Fruit fly (Drosophila melanogaster) whole organism, embryonic: ENCODE data around the gene Mdr65.
A peak's percentile ranks its signal among the peaks of the same experiment; 100 is the strongest.

Source experiments
- Bdp1 ChIP-seq: fragments of 200-800 bp; sonication (Bioruptor generic); optimal IDR thresholded peaks from 3 replicates; lab custom pipeline; 2016; ENCODE audit warnings: missing biosample characterization, missing genetic modification characterization
- BtbVII ChIP-seq: fragments of 200-800 bp; sonication (Bioruptor generic); optimal IDR thresholded peaks from 3 replicates; lab custom pipeline; 2017; ENCODE audit warnings: missing biosample characterization, mild to moderate bottlenecking, missing genetic modification characterization
- CG1024 ChIP-seq: fragments of 200-800 bp; sonication (Bioruptor generic); IDR thresholded peaks from 2 replicates; pipeline ENCODE4 v1.3.6; 2022; ENCODE audit warnings: missing biosample characterization, missing genetic modification characterization
- CG10321 ChIP-seq: fragments of 200-800 bp; sonication (Bioruptor generic); IDR thresholded peaks from 2 replicates; pipeline ENCODE4 v1.3.6; 2022; ENCODE audit warnings: missing biosample characterization, missing genetic modification characterization
- CG10431 ChIP-seq: fragments of 200-800 bp; sonication (Bioruptor generic); optimal IDR thresholded peaks from 3 replicates; lab custom pipeline; 2018; ENCODE audit warnings: missing biosample characterization, mild to moderate bottlenecking, missing genetic modification characterization
- CG1233 ChIP-seq: fragments of 200-800 bp; sonication (Bioruptor generic); optimal IDR thresholded peaks from 4 replicates; lab custom pipeline; 2018; ENCODE audit warnings: missing biosample characterization, mild to moderate bottlenecking, missing genetic modification characterization
- CG13624 ChIP-seq: fragments of 200-800 bp; sonication (Bioruptor generic); optimal IDR thresholded peaks from 2 replicates; lab custom pipeline; 2016; ENCODE audit warnings: missing biosample characterization, missing genetic modification characterization
- CG16863 ChIP-seq: fragments of 200-800 bp; sonication (Bioruptor generic); optimal IDR thresholded peaks from 3 replicates; lab custom pipeline; 2016; ENCODE audit warnings: missing biosample characterization, missing genetic modification characterization
- CG17328 ChIP-seq: fragments of 200-800 bp; sonication (Bioruptor generic); IDR thresholded peaks from 2 replicates; pipeline ENCODE4 v1.3.6; 2022; ENCODE audit warnings: missing biosample characterization, missing genetic modification characterization
- CG1792 ChIP-seq: fragments of 200-800 bp; sonication (Bioruptor generic); optimal IDR thresholded peaks from 2 replicates; lab custom pipeline; 2016; ENCODE audit warnings: missing biosample characterization, missing genetic modification characterization
- CG2678 ChIP-seq: fragments of 200-800 bp; sonication (Bioruptor generic); optimal IDR thresholded peaks from 3 replicates; lab custom pipeline; 2019; ENCODE audit warnings: missing biosample characterization, mild to moderate bottlenecking, missing genetic modification characterization, moderate library complexity
- CG34224 ChIP-seq: fragments of 200-800 bp; sonication (Bioruptor generic); IDR thresholded peaks from 3 replicates; pipeline ENCODE4 v1.3.6; 2022; ENCODE audit warnings: missing biosample characterization, missing genetic modification characterization; ENCODE audit not compliant: partially characterized antibody
- CG5245 ChIP-seq: fragments of 200-800 bp; sonication (Bioruptor generic); optimal IDR thresholded peaks from 3 replicates; lab custom pipeline; 2016; ENCODE audit warnings: missing biosample characterization, missing genetic modification characterization
- CG6689 ChIP-seq: fragments of 200-800 bp; sonication (Bioruptor generic); IDR thresholded peaks from 2 replicates; pipeline ENCODE4 v1.3.6; 2022; ENCODE audit warnings: missing biosample characterization, missing genetic modification characterization
- CG6813 ChIP-seq: fragments of 200-800 bp; sonication (Bioruptor generic); optimal IDR thresholded peaks from 2 replicates; lab custom pipeline; 2017; ENCODE audit warnings: missing biosample characterization, missing genetic modification characterization, mild to moderate bottlenecking, moderate library complexity, missing genetic modification reagents
- CG6854 ChIP-seq: fragments of 200-800 bp; sonication (Bioruptor generic); optimal IDR thresholded peaks from 3 replicates; lab custom pipeline; 2017; ENCODE audit warnings: missing biosample characterization, mild to moderate bottlenecking, missing genetic modification characterization
- CG7357 ChIP-seq: fragments of 200-800 bp; sonication (Bioruptor generic); IDR thresholded peaks from 3 replicates; pipeline ENCODE4 v1.3.6; 2022; ENCODE audit warnings: missing biosample characterization, missing genetic modification characterization
- CG8281 ChIP-seq: fragments of 200-800 bp; sonication (Bioruptor generic); optimal IDR thresholded peaks from 2 replicates; lab custom pipeline; 2018; ENCODE audit warnings: missing biosample characterization, mild to moderate bottlenecking, missing genetic modification characterization, moderate library complexity
- CG9437 ChIP-seq: fragments of 200-800 bp; sonication (Bioruptor generic); optimal IDR thresholded peaks from 2 replicates; lab custom pipeline; 2018; ENCODE audit warnings: missing biosample characterization, mild to moderate bottlenecking, missing genetic modification characterization
- Chrac-16 ChIP-seq: fragments of 200-800 bp; sonication (Bioruptor generic); optimal IDR thresholded peaks from 3 replicates; lab custom pipeline; 2016; ENCODE audit warnings: missing biosample characterization, missing genetic modification characterization
- CrebB ChIP-seq: fragments of 200-800 bp; sonication (Bioruptor generic); optimal IDR thresholded peaks from 3 replicates; lab custom pipeline; 2018; ENCODE audit warnings: missing biosample characterization, mild to moderate bottlenecking, missing genetic modification characterization
- Elba2 ChIP-seq: fragments of 200-800 bp; sonication (Bioruptor generic); optimal IDR thresholded peaks from 3 replicates; lab custom pipeline; 2016; ENCODE audit warnings: missing biosample characterization, missing genetic modification characterization
- Lpt ChIP-seq: fragments of >200 bp; optimal IDR thresholded peaks from 2 replicates; lab custom pipeline; 2018; ENCODE audit warnings: missing biosample characterization, missing genetic modification characterization
- Oaz ChIP-seq: fragments of 200-800 bp; sonication (Bioruptor generic); IDR thresholded peaks from 2 replicates; pipeline ENCODE4 v1.3.6; 2022; ENCODE audit warnings: missing biosample characterization, missing genetic modification characterization
- Side ChIP-seq: fragments of 200-800 bp; sonication (Bioruptor generic); optimal IDR thresholded peaks from 2 replicates; lab custom pipeline; 2016; ENCODE audit warnings: missing biosample characterization, missing genetic modification characterization
- Spps ChIP-seq: fragments of 200-800 bp; sonication (Bioruptor generic); optimal IDR thresholded peaks from 2 replicates; lab custom pipeline; 2018; ENCODE audit warnings: missing biosample characterization, mild to moderate bottlenecking, missing genetic modification characterization
- Sry-β ChIP-seq: fragments of 200-800 bp; sonication (Bioruptor generic); optimal IDR thresholded peaks from 2 replicates; lab custom pipeline; 2018; ENCODE audit warnings: missing biosample characterization, mild to moderate bottlenecking, missing genetic modification characterization, moderate library complexity
- Taf1 ChIP-seq: fragments of 200-800 bp; sonication (Bioruptor generic); IDR thresholded peaks from 2 replicates; pipeline ENCODE4 v1.3.6; 2022; ENCODE audit warnings: missing biosample characterization, missing genetic modification characterization
- Xbp1 ChIP-seq: fragments of 200-800 bp; sonication (Bioruptor generic); optimal IDR thresholded peaks from 3 replicates; lab custom pipeline; 2016; ENCODE audit warnings: missing biosample characterization, mild to moderate bottlenecking, missing genetic modification characterization
- YL-1 ChIP-seq: fragments of 200-800 bp; sonication (Bioruptor generic); optimal IDR thresholded peaks from 3 replicates; lab custom pipeline; 2017; ENCODE audit warnings: missing biosample characterization, mild to moderate bottlenecking, missing genetic modification characterization
- amos ChIP-seq: fragments of 200-800 bp; sonication (Bioruptor generic); IDR thresholded peaks from 2 replicates; pipeline ENCODE4 v1.3.6; 2022; ENCODE audit warnings: missing biosample characterization, missing genetic modification characterization; ENCODE audit not compliant: partially characterized antibody
- ap ChIP-seq: fragments of 200-800 bp; sonication (Bioruptor generic); IDR thresholded peaks from 2 replicates; pipeline ENCODE4 v1.3.6; 2022; ENCODE audit warnings: missing biosample characterization, missing genetic modification characterization
- bowl ChIP-seq: fragments of 200-800 bp; sonication (Bioruptor generic); IDR thresholded peaks from 2 replicates; pipeline ENCODE4 v1.3.6; 2022; ENCODE audit warnings: missing biosample characterization, missing genetic modification characterization
- cwo ChIP-seq: fragments of 200-800 bp; sonication (Bioruptor generic); optimal IDR thresholded peaks from 3 replicates; lab custom pipeline; 2017; ENCODE audit warnings: missing biosample characterization, missing genetic modification characterization, mild to moderate bottlenecking, moderate library complexity, missing genetic modification reagents
- dati ChIP-seq: fragments of 200-800 bp; sonication (Bioruptor generic); IDR thresholded peaks from 2 replicates; pipeline ENCODE4 v1.3.6; 2022; ENCODE audit warnings: missing biosample characterization, missing genetic modification characterization
- dpn ChIP-seq, 2 experiments: fragments of 200-800 bp; sonication (Bioruptor generic); optimal IDR thresholded peaks; 3 replicates each; lab custom pipeline; 2016; ENCODE audit warnings: missing biosample characterization in 2 of 2, missing genetic modification characterization in 2 of 2
- gce ChIP-seq: fragments of 200-800 bp; sonication (Bioruptor generic); IDR thresholded peaks from 3 replicates; pipeline ENCODE4 v1.3.6; 2022; ENCODE audit warnings: missing biosample characterization, missing genetic modification characterization
- gem ChIP-seq: fragments of 200-800 bp; sonication (Bioruptor generic); optimal IDR thresholded peaks from 2 replicates; lab custom pipeline; 2019; ENCODE audit warnings: missing biosample characterization, mild to moderate bottlenecking, missing genetic modification characterization, moderate library complexity
- gfzf ChIP-seq: fragments of 200-800 bp; sonication (Bioruptor generic); optimal IDR thresholded peaks from 2 replicates; lab custom pipeline; 2016; ENCODE audit warnings: missing biosample characterization, mild to moderate bottlenecking, missing genetic modification characterization, moderate library complexity
- kah ChIP-seq: fragments of 200-800 bp; sonication (Bioruptor generic); optimal IDR thresholded peaks from 2 replicates; lab custom pipeline; 2018; ENCODE audit warnings: missing biosample characterization, mild to moderate bottlenecking, missing genetic modification characterization
- lmd ChIP-seq: fragments of 200-800 bp; sonication (Bioruptor generic); IDR thresholded peaks from 2 replicates; pipeline ENCODE4 v1.3.6; 2022; ENCODE audit warnings: missing biosample characterization, missing genetic modification characterization
- maf-S ChIP-seq: fragments of 200-800 bp; sonication (Bioruptor generic); optimal IDR thresholded peaks from 2 replicates; lab custom pipeline; 2016; ENCODE audit warnings: missing biosample characterization, missing genetic modification characterization
- sc ChIP-seq, 3 experiments: fragments of >200 bp in 2 of 3; fragments of 200-800 bp in 1 of 3; sonication (Bioruptor generic) in 1 of 3; optimal IDR thresholded peaks; 2 replicates in 2 of 3; 3 replicates in 1 of 3; lab custom pipeline; 2017; ENCODE audit warnings: mild to moderate bottlenecking in 1 of 3, missing biosample characterization in 1 of 3, missing genetic modification characterization in 1 of 3, missing genetic modification reagents in 1 of 3
- slbo ChIP-seq: fragments of 200-800 bp; sonication (Bioruptor generic); IDR thresholded peaks from 2 replicates; pipeline ENCODE4 v1.3.6; 2022; ENCODE audit warnings: missing biosample characterization, missing genetic modification characterization
- slou ChIP-seq: fragments of 200-800 bp; sonication (Bioruptor generic); optimal IDR thresholded peaks from 3 replicates; lab custom pipeline; 2016; ENCODE audit warnings: missing biosample characterization, missing genetic modification characterization
- sqz ChIP-seq: fragments of 200-800 bp; sonication (Bioruptor generic); optimal IDR thresholded peaks from 3 replicates; lab custom pipeline; 2018; ENCODE audit warnings: missing biosample characterization, mild to moderate bottlenecking, missing genetic modification characterization
- tin ChIP-seq: fragments of 200-800 bp; sonication (Bioruptor generic); optimal IDR thresholded peaks from 3 replicates; lab custom pipeline; 2016; ENCODE audit warnings: missing biosample characterization, missing genetic modification characterization
- twi ChIP-seq: fragments of 200-800 bp; optimal IDR thresholded peaks from 2 replicates; lab custom pipeline; 2019; ENCODE audit warnings: missing biosample characterization, mild to moderate bottlenecking, missing genetic modification characterization, moderate library complexity
- tx ChIP-seq: fragments of 200-800 bp; sonication (Bioruptor generic); optimal IDR thresholded peaks from 2 replicates; lab custom pipeline; 2016; ENCODE audit warnings: missing biosample characterization, missing genetic modification characterization
- vvl ChIP-seq: fragments of 200-800 bp; sonication (Bioruptor generic); IDR thresholded peaks from 2 replicates; pipeline ENCODE4 v1.3.6; 2022; ENCODE audit warnings: missing biosample characterization, missing genetic modification characterization

Gene Mdr65

DNA sequence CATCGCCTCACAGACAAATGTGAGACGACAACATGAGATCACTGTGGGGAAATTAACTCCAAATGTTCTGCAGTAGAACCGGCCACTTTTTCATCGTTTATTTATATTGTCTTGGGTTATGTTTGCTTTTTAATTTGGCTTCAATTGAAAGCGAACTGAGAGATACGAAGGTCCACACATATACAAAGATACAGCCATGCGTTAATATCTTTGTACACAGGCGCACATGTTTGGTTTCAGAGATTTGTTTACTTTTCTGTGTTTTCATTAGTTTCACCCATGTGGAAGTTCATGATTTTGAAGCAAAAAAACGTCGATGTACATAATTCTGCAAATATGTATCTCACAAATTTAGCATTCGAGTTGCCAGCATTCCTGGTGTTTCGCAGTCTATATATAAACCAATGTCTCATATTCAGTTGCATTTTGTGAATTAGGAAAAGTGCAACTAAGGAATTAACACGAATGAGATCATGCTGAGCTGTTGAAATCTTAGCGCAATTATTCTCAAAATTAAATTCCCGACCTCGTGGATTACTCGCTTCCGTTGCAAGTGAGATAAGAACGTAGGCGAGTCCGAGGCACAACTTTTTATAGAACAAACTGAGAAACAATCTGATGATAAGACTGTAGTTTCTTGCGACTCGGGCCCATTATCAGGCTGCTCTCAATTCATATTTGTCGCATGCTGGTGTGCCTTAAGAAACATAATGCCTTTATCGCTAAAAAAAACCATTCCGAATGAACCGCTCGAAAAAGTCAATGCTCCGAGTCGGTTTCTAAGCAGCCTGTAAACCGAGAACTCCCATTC is 29.4 kb downstream of the Mdr65 start (continued):
- TF ChIP-seq CrebB (tag; lab: Kevin White, UChicago), result peak; percentile 67
- TF ChIP-seq sc (optimal IDR thresholded peaks at IDR 0.05; lab: Kevin White, UChicago), result no peak
- TF ChIP-seq sc (GFP tag; optimal IDR thresholded peaks at IDR 0.05; lab: Kevin White, UChicago), result no peak
- TF ChIP-seq CG10321 (GFP tag; lab: Robert Waterston, UW), result no peak
- no peak for TF ChIP-seq lmd (GFP tag; lab: Robert Waterston, UW)
- TF ChIP-seq tx (GFP tag; lab: Kevin White, UChicago), result no peak
- TF ChIP-seq CG5245 (GFP tag; lab: Kevin White, UChicago), result no peak
- TF ChIP-seq CG6689 (GFP tag; lab: Robert Waterston, UW), result no peak
- TF ChIP-seq vvl, result no peak
- no peak for TF ChIP-seq Chrac-16 (GFP tag; lab: Kevin White, UChicago)
- TF ChIP-seq CG34224, result no peak
- TF ChIP-seq amos (GFP tag; lab: Robert Waterston, UW), result no peak
- peak; percentile 77 for TF ChIP-seq CG1233
- TF ChIP-seq tin (GFP tag; lab: Kevin White, UChicago), result no peak
- no peak for TF ChIP-seq CG8281 (tag; lab: Kevin White, UChicago)
- no peak for TF ChIP-seq CG17328 (GFP tag; lab: Robert Waterston, UW)
- no peak for TF ChIP-seq gem (tag; lab: Kevin White, UChicago)
- TF ChIP-seq bowl (GFP tag; lab: Robert Waterston, UW), result no peak
- TF ChIP-seq sqz, result no peak
- no peak for TF ChIP-seq Oaz
- TF ChIP-seq gce, result no peak
- no peak for TF ChIP-seq ap (GFP tag; lab: Robert Waterston, UW)
- no peak for TF ChIP-seq slbo
- TF ChIP-seq BtbVII, result peak; percentile 76
- TF ChIP-seq twi (tag; lab: Kevin White, UChicago), result peak; percentile 88
- no peak for TF ChIP-seq Spps (tag; lab: Kevin White, UChicago)
- TF ChIP-seq Xbp1, result no peak
- TF ChIP-seq slou (GFP tag; lab: Kevin White, UChicago), result no peak
- TF ChIP-seq CG6813 (GFP tag; lab: Kevin White, UChicago), result peak; percentile 80
- TF ChIP-seq YL-1 (GFP tag; lab: Kevin White, UChicago), result no peak
- TF ChIP-seq dpn (GFP tag; optimal IDR thresholded peaks at IDR 0.05; lab: Kevin White, UChicago), result no peak
- no peak for TF ChIP-seq CG13624
- TF ChIP-seq CG7357 (GFP tag; lab: Robert Waterston, UW), result no peak
- TF ChIP-seq CG1792 (GFP tag; lab: Kevin White, UChicago), result no peak
- TF ChIP-seq CG9437 (GFP tag; lab: Kevin White, UChicago), result no peak
- no peak for TF ChIP-seq CG10431
- no peak for TF ChIP-seq Side (GFP tag; lab: Kevin White, UChicago)
- no peak for TF ChIP-seq CG6854
- no peak for TF ChIP-seq cwo (GFP tag; lab: Kevin White, UChicago)
- no peak for TF ChIP-seq CG1024 (GFP tag; lab: Robert Waterston, UW)
- TF ChIP-seq gfzf (GFP tag; lab: Kevin White, UChicago), result no peak
- TF ChIP-seq Elba2, result no peak
- no peak for TF ChIP-seq Bdp1 (GFP tag; lab: Kevin White, UChicago)
- TF ChIP-seq dati (GFP tag; lab: Robert Waterston, UW), result no peak
- TF ChIP-seq kah (GFP tag; lab: Kevin White, UChicago), result peak; percentile 55
- no peak for TF ChIP-seq CG2678
- TF ChIP-seq maf-S (GFP tag; lab: Kevin White, UChicago), result no peak
- TF ChIP-seq Taf1 (GFP tag; lab: Robert Waterston, UW), result no peak
- TF ChIP-seq Sry-β (GFP tag; lab: Kevin White, UChicago), result peak; percentile 54
- TF ChIP-seq Lpt (GFP tag; lab: Kevin White, UChicago), result no peak
- no peak for TF ChIP-seq CG16863 (GFP tag; lab: Kevin White, UChicago)
